Worm (Caenorhabditis elegans): ENCODE data around the gene str-6.

The str-6 gene

ce11 chrV:15750130-15750529, at the start of gene str-6:
Gene str-6, minus strand, starts transcription at chrV:15750230.
- TF ChIP-seq nhr-12 (tag; optimal IDR thresholded peaks at IDR 0.05): no peak
- TF ChIP-seq elt-1 (tag; optimal IDR thresholded peaks at IDR 0.05): no peak
- TF ChIP-seq ceh-16 (tag; optimal IDR thresholded peaks at IDR 0.05): no peak
- no peak for TF ChIP-seq nhr-25 (tag; optimal IDR thresholded peaks at IDR 0.05)
- no peak for TF ChIP-seq unc-55 (GFP tag; optimal IDR thresholded peaks at IDR 0.05)
- TF ChIP-seq ztf-11 (tag; optimal IDR thresholded peaks at IDR 0.05): no peak
- no peak for TF ChIP-seq nhr-10 (tag; optimal IDR thresholded peaks at IDR 0.05)
- no peak for TF ChIP-seq ama-1 (optimal IDR thresholded peaks at IDR 0.05)

ce11 chrV:15798108-15798507, 48.1 kb upstream of the str-6 start, which contains the start of gene T26E4.10:
Gene T26E4.10, minus strand, starts transcription at chrV:15798208.
- no peak for TF ChIP-seq ceh-82 (tag; optimal IDR thresholded peaks at IDR 0.05)
- TF ChIP-seq unc-55 (GFP tag; optimal IDR thresholded peaks at IDR 0.05): no peak
- TF ChIP-seq nhr-21 (tag; optimal IDR thresholded peaks at IDR 0.05): no peak
- TF ChIP-seq lsy-2 (tag; optimal IDR thresholded peaks at IDR 0.05): no peak
- TF ChIP-seq sem-4 (tag; optimal IDR thresholded peaks at IDR 0.05): no peak
- no peak for TF ChIP-seq unc-39 (tag; optimal IDR thresholded peaks at IDR 0.05)
- no peak for TF ChIP-seq nhr-129 (tag; optimal IDR thresholded peaks at IDR 0.05)
- TF ChIP-seq F13H6.1 (tag; optimal IDR thresholded peaks at IDR 0.05): no peak
- TF ChIP-seq zag-1 (tag; optimal IDR thresholded peaks at IDR 0.05): no peak
- no peak for TF ChIP-seq ceh-16 (tag; optimal IDR thresholded peaks at IDR 0.05)

- TF ChIP-seq C34F6.9 (tag; optimal IDR thresholded peaks at IDR 0.05): no peak
- no peak for TF ChIP-seq elt-1 (tag; optimal IDR thresholded peaks at IDR 0.05)
- no peak for TF ChIP-seq nhr-23 (tag; optimal IDR thresholded peaks at IDR 0.05)
- TF ChIP-seq crh-2 (tag; optimal IDR thresholded peaks at IDR 0.05): no peak
- no peak for TF ChIP-seq lsy-2 (tag; optimal IDR thresholded peaks at IDR 0.05)
- TF ChIP-seq alr-1 (tag; optimal IDR thresholded peaks at IDR 0.05): no peak
- TF ChIP-seq nhr-10 (tag; optimal IDR thresholded peaks at IDR 0.05): no peak
- no peak for TF ChIP-seq gmeb-1 (tag; optimal IDR thresholded peaks at IDR 0.05)
- TF ChIP-seq nhr-12 (tag; optimal IDR thresholded peaks at IDR 0.05): no peak
- TF ChIP-seq nhr-129 (tag; optimal IDR thresholded peaks at IDR 0.05): no peak
- TF ChIP-seq mbf-1 (tag; optimal IDR thresholded peaks at IDR 0.05): no peak
- no peak for TF ChIP-seq nhr-77 (tag; optimal IDR thresholded peaks at IDR 0.05)
- no peak for TF ChIP-seq ceh-82 (tag; optimal IDR thresholded peaks at IDR 0.05)
Measured at ce11 chrV:15796087-15796486, 46.1 kb upstream of the str-6 start, which contains the start of gene nhr-223. Gene nhr-223, plus strand, starts transcription at chrV:15796387.

DNA sequence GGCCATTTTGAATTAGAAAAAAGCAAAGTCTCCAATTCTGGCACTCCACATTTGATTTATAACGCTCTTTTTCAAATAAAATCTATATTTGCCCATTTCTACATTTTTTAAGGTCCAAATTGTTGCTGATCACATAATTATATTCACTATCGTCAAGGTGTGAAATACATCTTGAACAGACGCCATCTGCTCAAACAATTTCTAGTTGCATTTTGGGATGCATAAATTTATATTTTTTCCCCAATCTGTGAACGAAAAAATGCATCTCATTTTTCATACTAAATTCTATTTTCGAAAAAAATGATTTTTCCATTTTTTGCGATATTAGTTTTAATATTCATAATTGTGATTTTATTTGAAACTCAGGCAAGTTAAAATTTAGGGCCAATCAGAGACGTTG, 43.2 kb upstream of the str-6 start, which contains the start of gene T26E4.7:
Gene T26E4.7, plus strand, starts transcription at position 301 of the 400 bp plus-strand sequence.
- TF ChIP-seq gmeb-1 (tag; optimal IDR thresholded peaks at IDR 0.05) (no peak), mbf-1 (tag; optimal IDR thresholded peaks at IDR 0.05) (no peak), ztf-4 (tag; optimal IDR thresholded peaks at IDR 0.05) (no peak), sem-4 (tag; optimal IDR thresholded peaks at IDR 0.05) (no peak), nhr-23 (tag; optimal IDR thresholded peaks at IDR 0.05) (no peak), zag-1 (tag; optimal IDR thresholded peaks at IDR 0.05) (no peak), aly-2 (tag; optimal IDR thresholded peaks at IDR 0.05) (no peak), nhr-129 (tag; optimal IDR thresholded peaks at IDR 0.05) (no peak), unc-55 (GFP tag; optimal IDR thresholded peaks at IDR 0.05) (no peak), ztf-11 (tag; optimal IDR thresholded peaks at IDR 0.05) (no peak), ceh-16 (tag; optimal IDR thresholded peaks at IDR 0.05) (no peak), blmp-1 (tag; optimal IDR thresholded peaks at IDR 0.05; ENCODE audit: insufficient read depth) (no peak), Y55F3AM.14 (GFP tag; optimal IDR thresholded peaks at IDR 0.05) (no peak), nhr-10 (tag; optimal IDR thresholded peaks at IDR 0.05) (no peak), egl-27 (tag; optimal IDR thresholded peaks at IDR 0.05) (no peak)

DNA sequence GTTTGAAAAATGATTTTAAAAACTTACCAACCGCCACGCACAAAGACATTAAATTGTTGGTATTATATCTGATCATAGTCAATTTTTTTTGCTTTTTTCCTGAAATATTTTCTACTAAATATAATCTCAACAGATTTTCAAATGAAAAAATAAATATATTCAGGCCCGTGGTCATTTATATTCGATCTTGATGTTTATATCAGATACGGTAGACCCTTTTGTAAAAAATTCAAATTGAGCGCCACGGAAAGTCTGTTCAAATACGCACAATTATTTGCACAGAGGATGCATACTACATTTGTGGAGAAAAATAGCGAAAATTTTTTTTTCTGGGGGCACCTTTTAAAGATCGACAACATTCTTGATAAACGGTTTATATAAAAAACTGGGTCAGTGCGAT, 42.4 kb upstream of the str-6 start, which contains the start of gene T26E4.4:
Gene T26E4.4, minus strand, starts transcription at position 101 of the 400 bp plus-strand sequence.
- no peak for TF ChIP-seq nhr-11 (tag; optimal IDR thresholded peaks at IDR 0.05)
- TF ChIP-seq peb-1 (tag; optimal IDR thresholded peaks at IDR 0.05): no peak
- TF ChIP-seq crh-2 (tag; optimal IDR thresholded peaks at IDR 0.05): no peak
- no peak for TF ChIP-seq unc-39 (tag; optimal IDR thresholded peaks at IDR 0.05)
- TF ChIP-seq gmeb-1 (tag; optimal IDR thresholded peaks at IDR 0.05): no peak
- TF ChIP-seq skn-1 (tag; optimal IDR thresholded peaks at IDR 0.05): no peak
- TF ChIP-seq mab-5 (tag; optimal IDR thresholded peaks at IDR 0.05): no peak
- no peak for TF ChIP-seq blmp-1 (tag; optimal IDR thresholded peaks at IDR 0.05; ENCODE audit: insufficient read depth)
- no peak for TF ChIP-seq elt-3 (tag; optimal IDR thresholded peaks at IDR 0.05)
